Worm (Caenorhabditis elegans): ENCODE results near the gene swt-5.

- no peak for TF ChIP-seq tbx-11 (GFP tag; IDR thresholded peaks at IDR 0.05)
- TF ChIP-seq hmg-4 (GFP tag; optimal IDR thresholded peaks at IDR 0.05): no peak
- no peak for TF ChIP-seq tra-4 (tag; optimal IDR thresholded peaks at IDR 0.05)
- TF ChIP-seq flt-1 (GFP tag; IDR thresholded peaks at IDR 0.05): no peak
- TF ChIP-seq ceh-36 (tag; optimal IDR thresholded peaks at IDR 0.05): no peak
- no peak for TF ChIP-seq ama-1 (optimal IDR thresholded peaks at IDR 0.05)
- no peak for TF ChIP-seq ets-7 (tag; optimal IDR thresholded peaks at IDR 0.05)
- no peak for TF ChIP-seq B0310.2 (tag; optimal IDR thresholded peaks at IDR 0.05)
- no peak for TF ChIP-seq hnd-1 (tag; optimal IDR thresholded peaks at IDR 0.05)
- TF ChIP-seq hmbx-1 (tag; optimal IDR thresholded peaks at IDR 0.05): no peak
- no peak for TF ChIP-seq sea-1 (GFP tag; conservative IDR thresholded peaks at IDR 0.05)
- no peak for TF ChIP-seq F13C5.2 (tag; optimal IDR thresholded peaks at IDR 0.05)
Measured at ce11 chrV:9457535-9457934, 43.7 kb upstream of the swt-5 start.

Measured in whole organism, early embryonic.